Worm (Caenorhabditis elegans) whole organism, late embryonic: Measurements from ENCODE around the gene pitr-3.

Source experiments
- C08G9.2 ChIP-seq: sonication (generic microtip); optimal IDR thresholded peaks from 2 replicates; lab custom pipeline; 2016; ENCODE audit warnings: mild to moderate bottlenecking, missing genetic modification characterization, moderate library complexity, missing compliant biosample characterization
- C38D4.7 ChIP-seq: fragments of 200-800 bp; sonication (Bioruptor generic); optimal IDR thresholded peaks from 2 replicates; lab custom pipeline; 2018; ENCODE audit warnings: mild to moderate bottlenecking, missing genetic modification characterization, moderate library complexity, missing compliant biosample characterization
- K02D7.2 ChIP-seq: sonication (generic microtip); optimal IDR thresholded peaks from 2 replicates; lab custom pipeline; 2017; ENCODE audit warnings: mild to moderate bottlenecking, missing genetic modification characterization, missing compliant biosample characterization
- K09A11.1 ChIP-seq: sonication (generic microtip); optimal IDR thresholded peaks from 2 replicates; lab custom pipeline; 2017; ENCODE audit warnings: antibody characterized with exemption, mild to moderate bottlenecking, missing genetic modification characterization, missing compliant biosample characterization; ENCODE audit not compliant: insufficient read depth
- ama-1 ChIP-seq: fragments of 150-350 bp; optimal IDR thresholded peaks from 2 replicates; lab custom pipeline; 2014
- ceh-14 ChIP-seq: sonication (generic microtip); optimal IDR thresholded peaks from 2 replicates; lab custom pipeline; 2016; ENCODE audit warnings: missing genotype, missing genetic modification characterization, missing compliant biosample characterization
- ceh-18 ChIP-seq: sonication (generic microtip); optimal IDR thresholded peaks from 2 replicates; lab custom pipeline; 2016; ENCODE audit warnings: missing genetic modification characterization, missing compliant biosample characterization
- ceh-19 ChIP-seq: fragments of 200-800 bp; sonication (Bioruptor generic); optimal IDR thresholded peaks from 2 replicates; lab custom pipeline; 2018; ENCODE audit warnings: mild to moderate bottlenecking, missing genetic modification characterization, missing compliant biosample characterization
- ceh-22 ChIP-seq: sonication (generic microtip); optimal IDR thresholded peaks from 2 replicates; lab custom pipeline; 2017; ENCODE audit warnings: missing biosample characterization, missing genetic modification characterization
- ceh-24 ChIP-seq: sonication (generic microtip); optimal IDR thresholded peaks from 2 replicates; lab custom pipeline; 2016; ENCODE audit warnings: mild to moderate bottlenecking, missing genetic modification characterization, missing compliant biosample characterization
- ceh-31 ChIP-seq: sonication (generic microtip); optimal IDR thresholded peaks from 2 replicates; lab custom pipeline; 2016; ENCODE audit warnings: missing genetic modification characterization, missing compliant biosample characterization
- ceh-9 ChIP-seq: sonication (generic microtip); optimal IDR thresholded peaks from 2 replicates; lab custom pipeline; 2016; ENCODE audit warnings: mild to moderate bottlenecking, missing genetic modification characterization, inconsistent platforms, missing compliant biosample characterization
- dve-1 ChIP-seq: sonication (generic microtip); optimal IDR thresholded peaks from 2 replicates; lab custom pipeline; 2017; ENCODE audit warnings: antibody characterized with exemption, mild to moderate bottlenecking, missing genetic modification characterization, missing compliant biosample characterization
- elt-4 ChIP-seq: sonication (generic microtip); optimal IDR thresholded peaks from 2 replicates; lab custom pipeline; 2016; ENCODE audit warnings: missing genetic modification characterization, missing compliant biosample characterization
- ets-4 ChIP-seq: sonication (generic microtip); optimal IDR thresholded peaks from 2 replicates; lab custom pipeline; 2016; ENCODE audit warnings: missing genetic modification characterization, missing compliant biosample characterization
- eyg-1 ChIP-seq: sonication (generic microtip); optimal IDR thresholded peaks from 2 replicates; lab custom pipeline; 2016; ENCODE audit warnings: missing genotype, missing genetic modification characterization, missing compliant biosample characterization
- hlh-13 ChIP-seq: fragments of 200-800 bp; sonication (Bioruptor generic); optimal IDR thresholded peaks from 2 replicates; lab custom pipeline; 2018; ENCODE audit warnings: mild to moderate bottlenecking, missing genetic modification characterization, missing compliant biosample characterization
- hlh-15 ChIP-seq: sonication (generic microtip); optimal IDR thresholded peaks from 2 replicates; lab custom pipeline; 2016; ENCODE audit warnings: missing genetic modification characterization, missing compliant biosample characterization
- hlh-30 ChIP-seq: sonication (generic microtip); optimal IDR thresholded peaks from 2 replicates; lab custom pipeline; 2017; ENCODE audit warnings: antibody characterized with exemption, missing genetic modification characterization, missing compliant biosample characterization; ENCODE audit not compliant: insufficient read depth
- hlh-8 ChIP-seq: sonication (generic microtip); optimal IDR thresholded peaks from 2 replicates; lab custom pipeline; 2016; ENCODE audit warnings: missing genotype, missing genetic modification characterization, missing compliant biosample characterization
- lin-11 ChIP-seq: fragments of 200-800 bp; sonication (Bioruptor generic); optimal IDR thresholded peaks from 2 replicates; lab custom pipeline; 2018; ENCODE audit warnings: mild to moderate bottlenecking, missing genetic modification characterization, missing compliant biosample characterization
- madf-2 ChIP-seq: sonication (generic microtip); optimal IDR thresholded peaks from 2 replicates; lab custom pipeline; 2017; ENCODE audit warnings: missing genetic modification characterization, missing compliant biosample characterization
- mec-3 ChIP-seq: sonication (generic microtip); optimal IDR thresholded peaks from 2 replicates; lab custom pipeline; 2016; ENCODE audit warnings: borderline replicate concordance, missing genetic modification characterization, missing compliant biosample characterization
- nfya-1 ChIP-seq: sonication (generic microtip); optimal IDR thresholded peaks from 2 replicates; lab custom pipeline; 2017; ENCODE audit warnings: missing genetic modification characterization, mild to moderate bottlenecking, missing compliant biosample characterization, antibody characterized with exemption, moderate library complexity
- nhr-11 ChIP-seq: fragments of 150-350 bp; optimal IDR thresholded peaks from 2 replicates; lab custom pipeline; 2014; ENCODE audit warnings: missing biosample characterization, missing genetic modification characterization
- nhr-232 ChIP-seq: sonication (generic microtip); optimal IDR thresholded peaks from 2 replicates; lab custom pipeline; 2016; ENCODE audit warnings: missing genetic modification characterization, missing compliant biosample characterization
- odd-2 ChIP-seq: sonication (generic microtip); optimal IDR thresholded peaks from 2 replicates; lab custom pipeline; 2017; ENCODE audit warnings: antibody characterized with exemption, mild to moderate bottlenecking, missing genetic modification characterization, missing compliant biosample characterization
- pat-9 ChIP-seq: fragments of 200-800 bp; sonication (Bioruptor generic); optimal IDR thresholded peaks from 2 replicates; lab custom pipeline; 2018; ENCODE audit warnings: mild to moderate bottlenecking, missing genetic modification characterization, moderate library complexity, missing compliant biosample characterization
- pax-1 ChIP-seq: fragments of 150-350 bp; optimal IDR thresholded peaks from 2 replicates; lab custom pipeline; 2014; ENCODE audit warnings: missing biosample characterization, missing genetic modification characterization
- pha-2 ChIP-seq: sonication (generic microtip); optimal IDR thresholded peaks from 2 replicates; lab custom pipeline; 2017; ENCODE audit warnings: mild to moderate bottlenecking, missing genetic modification characterization, missing compliant biosample characterization
- pqm-1 ChIP-seq: sonication (generic microtip); optimal IDR thresholded peaks from 2 replicates; lab custom pipeline; 2016; ENCODE audit warnings: missing genetic modification characterization, missing compliant biosample characterization
- sdc-2 ChIP-seq: sonication (generic microtip); optimal IDR thresholded peaks from 2 replicates; lab custom pipeline; 2016; ENCODE audit warnings: missing genotype, missing genetic modification characterization, missing compliant biosample characterization
- sox-4 ChIP-seq: sonication (generic microtip); optimal IDR thresholded peaks from 2 replicates; lab custom pipeline; 2017; ENCODE audit warnings: mild to moderate bottlenecking, missing genetic modification characterization, inconsistent platforms, missing compliant biosample characterization
- ttx-3 ChIP-seq: sonication (generic microtip); optimal IDR thresholded peaks from 2 replicates; lab custom pipeline; 2016; ENCODE audit warnings: missing genetic modification reagents, missing genetic modification characterization, missing compliant biosample characterization
- unc-42 ChIP-seq: sonication (generic microtip); optimal IDR thresholded peaks from 2 replicates; lab custom pipeline; 2016; ENCODE audit warnings: missing genotype, missing genetic modification characterization, missing compliant biosample characterization

The pitr-3 gene

ce11 chrV:9163897-9164296, 22.7 kb upstream of the pitr-3 start:
- TF ChIP-seq elt-4 (tag; lab: Kevin White, UChicago): no peak
- no peak for TF ChIP-seq nhr-11
- no peak for TF ChIP-seq ceh-18
- TF ChIP-seq ets-4 (tag; lab: Kevin White, UChicago): no peak
- TF ChIP-seq hlh-15 (tag; lab: Kevin White, UChicago): no peak
- TF ChIP-seq C08G9.2 (tag; lab: Kevin White, UChicago): no peak
- TF ChIP-seq pqm-1 (tag; lab: Kevin White, UChicago): no peak
- TF ChIP-seq sox-4 (tag; lab: Kevin White, UChicago): no peak
- no peak for TF ChIP-seq pax-1 (tag; lab: Kevin White, UChicago)
- no peak for TF ChIP-seq unc-42 (tag; lab: Kevin White, UChicago)
- TF ChIP-seq mec-3: no peak
- TF ChIP-seq dve-1: no peak
- TF ChIP-seq eyg-1 (tag; lab: Kevin White, UChicago): no peak
- no peak for TF ChIP-seq odd-2
- TF ChIP-seq ceh-19: no peak
- TF ChIP-seq nfya-1 (tag; lab: Kevin White, UChicago): no peak
- TF ChIP-seq hlh-30 (tag; lab: Kevin White, UChicago): no peak

ce11 chrV:9162955-9163468, 21.8 kb upstream of the pitr-3 start, which contains the start of gene col-145:
Gene col-145 (minus strand): TSS chrV:9163005.
- no peak for TF ChIP-seq ceh-19
- no peak for TF ChIP-seq C38D4.7
- TF ChIP-seq ceh-22 (tag; lab: Kevin White, UChicago): no peak
- no peak for TF ChIP-seq pat-9 (tag; lab: Kevin White, UChicago)
- no peak for TF ChIP-seq K02D7.2
- no peak for TF ChIP-seq mec-3
- TF ChIP-seq unc-42 (tag; lab: Kevin White, UChicago): no peak
- TF ChIP-seq lin-11: no peak
- no peak for TF ChIP-seq madf-2 (tag; lab: Kevin White, UChicago)
- no peak for TF ChIP-seq nhr-232 (tag; lab: Kevin White, UChicago)
- no peak for TF ChIP-seq sox-4 (tag; lab: Kevin White, UChicago)
- no peak for TF ChIP-seq ceh-9 (tag; lab: Kevin White, UChicago)
- no peak for TF ChIP-seq pha-2 (tag; lab: Kevin White, UChicago)

ce11 chrV:9162118-9162729, 21.0 kb upstream of the pitr-3 start:
- TF ChIP-seq ceh-9 (tag; lab: Kevin White, UChicago) (no peak), ceh-24 (no peak), nhr-11 (no peak), hlh-13 (no peak), ceh-14 (no peak), ama-1 (lab: Kevin White, UChicago) (no peak), sdc-2 (tag; lab: Kevin White, UChicago) (no peak), nhr-232 (tag; lab: Kevin White, UChicago) (no peak), K09A11.1 (tag; lab: Kevin White, UChicago) (no peak), ceh-31 (tag; lab: Kevin White, UChicago) (no peak)
- TF ChIP-seq, all 69 proteins: peak for 0

- TF ChIP-seq ceh-24: no peak
- TF ChIP-seq C38D4.7: no peak
- TF ChIP-seq ama-1 (lab: Kevin White, UChicago): no peak
- TF ChIP-seq hlh-8 (tag; lab: Kevin White, UChicago): no peak
- TF ChIP-seq mec-3: no peak
- no peak for TF ChIP-seq ttx-3 (tag; lab: Kevin White, UChicago)
- TF ChIP-seq, all 69 proteins: peak for 0
Measured at ce11 chrV:9160224-9160886, 19.2 kb upstream of the pitr-3 start, which contains the start of gene col-144. Gene col-144 (minus strand): TSS chrV:9160642.
